Fruit fly (Drosophila melanogaster) whole organism, adult: Measurements from ENCODE around the gene Pex19.

Experiments used
- CG11617 ChIP-seq: fragments of 200-800 bp; sonication (Bioruptor generic); optimal IDR thresholded peaks from 2 replicates; lab custom pipeline; 2017; ENCODE audit warnings: mild to moderate bottlenecking, missing biosample characterization, missing genetic modification reagents, missing genetic modification characterization
- CG12768 ChIP-seq: fragments of 200-800 bp; sonication (Bioruptor generic); optimal IDR thresholded peaks from 2 replicates; lab custom pipeline; 2017; ENCODE audit warnings: missing biosample characterization, missing genetic modification characterization, mild to moderate bottlenecking, moderate library complexity, missing genetic modification reagents
- CG14711 ChIP-seq: fragments of 200-800 bp; sonication (Bioruptor generic); optimal IDR thresholded peaks from 2 replicates; lab custom pipeline; 2018; ENCODE audit warnings: missing biosample characterization, mild to moderate bottlenecking, missing genetic modification characterization, moderate library complexity
- CG1620 ChIP-seq: fragments of 200-800 bp; sonication (Bioruptor generic); optimal IDR thresholded peaks from 2 replicates; lab custom pipeline; 2016; ENCODE audit warnings: missing biosample characterization, missing genetic modification characterization
- CG33017 ChIP-seq: fragments of 200-800 bp; sonication (Bioruptor generic); optimal IDR thresholded peaks from 2 replicates; lab custom pipeline; 2018; ENCODE audit warnings: missing biosample characterization, mild to moderate bottlenecking, missing genetic modification characterization, moderate library complexity
- CG5204 ChIP-seq: fragments of 200-800 bp; sonication (Bioruptor generic); optimal IDR thresholded peaks from 2 replicates; lab custom pipeline; 2016; ENCODE audit warnings: missing biosample characterization, missing genetic modification characterization
- CG7045 ChIP-seq: fragments of 200-800 bp; sonication (Bioruptor generic); optimal IDR thresholded peaks from 2 replicates; lab custom pipeline; 2017; ENCODE audit warnings: missing biosample characterization, mild to moderate bottlenecking, missing genetic modification characterization
- CG7101 ChIP-seq: fragments of 200-800 bp; sonication (Bioruptor generic); optimal IDR thresholded peaks from 2 replicates; lab custom pipeline; 2018; ENCODE audit warnings: missing biosample characterization, mild to moderate bottlenecking, missing genetic modification characterization, moderate library complexity
- Clk ChIP-seq: fragments of 200-800 bp; sonication (Bioruptor generic); optimal IDR thresholded peaks from 2 replicates; lab custom pipeline; 2017; ENCODE audit warnings: missing biosample characterization, missing genetic modification characterization
- Crg-1 ChIP-seq: fragments of 200-800 bp; sonication (Bioruptor generic); optimal IDR thresholded peaks from 2 replicates; lab custom pipeline; 2016; ENCODE audit warnings: missing biosample characterization, missing genetic modification characterization
- Hr96 ChIP-seq: fragments of 200-800 bp; sonication (Bioruptor generic); optimal IDR thresholded peaks from 2 replicates; lab custom pipeline; 2016; ENCODE audit warnings: missing biosample characterization, missing genetic modification characterization
- Mnt ChIP-seq: fragments of 200-800 bp; sonication (Bioruptor generic); optimal IDR thresholded peaks from 2 replicates; lab custom pipeline; 2016; ENCODE audit warnings: missing biosample characterization, mild to moderate bottlenecking, missing genetic modification characterization
- bab1 ChIP-seq: fragments of 200-800 bp; sonication (Bioruptor generic); optimal IDR thresholded peaks from 3 replicates; lab custom pipeline; 2019; ENCODE audit warnings: missing biosample characterization, mild to moderate bottlenecking, missing genetic modification characterization, moderate library complexity
- cic ChIP-seq: fragments of 200-800 bp; sonication (Bioruptor generic); optimal IDR thresholded peaks from 2 replicates; lab custom pipeline; 2017; ENCODE audit warnings: missing biosample characterization, mild to moderate bottlenecking, missing genetic modification characterization, moderate library complexity
- cnc ChIP-seq, 2 experiments: fragments of >200 bp; optimal IDR thresholded peaks; 2 replicates each; lab custom pipeline; 2017
- kay ChIP-seq: fragments of 200-800 bp; sonication (Bioruptor generic); peaks from one replicate; lab custom pipeline; 2016; ENCODE audit warnings: missing biosample characterization, missing genetic modification characterization, borderline replicate concordance
- ovo ChIP-seq: fragments of 200-800 bp; sonication (Bioruptor generic); optimal IDR thresholded peaks from 2 replicates; lab custom pipeline; 2016; ENCODE audit warnings: missing biosample characterization, missing genetic modification characterization
- pad ChIP-seq: fragments of 200-800 bp; sonication (Bioruptor generic); optimal IDR thresholded peaks from 3 replicates; lab custom pipeline; 2017; ENCODE audit warnings: missing biosample characterization, missing genetic modification characterization, mild to moderate bottlenecking, moderate library complexity, missing genetic modification reagents
- tj ChIP-seq: fragments of 200-800 bp; sonication (Bioruptor generic); optimal IDR thresholded peaks from 3 replicates; lab custom pipeline; 2017; ENCODE audit warnings: missing biosample characterization, mild to moderate bottlenecking, missing genetic modification characterization, moderate library complexity
- toe ChIP-seq: fragments of 200-800 bp; sonication (Bioruptor generic); optimal IDR thresholded peaks from 2 replicates; lab custom pipeline; 2016; ENCODE audit warnings: missing biosample characterization, missing genetic modification characterization

The Pex19 gene

dm6 chr2L:12108779-12109564, 17.4 kb downstream of the Pex19 start, which contains the start of the genes Rab6 and Phae1:
Gene Rab6 (minus strand): TSS chr2L:12109116.
Gene Phae1 (plus strand): TSS chr2L:12109417.
- peak; percentile 3 for TF ChIP-seq CG7101 (tag; lab: Kevin White, UChicago)
- TF ChIP-seq pad (GFP tag; lab: Kevin White, UChicago): peak; percentile 47
- TF ChIP-seq Hr96: no peak
- TF ChIP-seq tj (GFP tag; lab: Kevin White, UChicago): peak; percentile 17
- TF ChIP-seq CG14711 (tag; lab: Kevin White, UChicago): no peak
- peak; percentile 50 for TF ChIP-seq bab1
- TF ChIP-seq kay (GFP tag; lab: Kevin White, UChicago): peak; percentile 95

- TF ChIP-seq CG1620 (GFP tag; lab: Kevin White, UChicago) (no peak), tj (GFP tag; lab: Kevin White, UChicago) (no peak), cnc (optimal IDR thresholded peaks at IDR 0.05; lab: Kevin White, UChicago) (no peak), Crg-1 (GFP tag; lab: Kevin White, UChicago) (no peak), CG7101 (tag; lab: Kevin White, UChicago) (no peak), toe (GFP tag; lab: Kevin White, UChicago) (no peak), CG5204 (GFP tag; lab: Kevin White, UChicago) (no peak), Hr96 (no peak), CG12768 (GFP tag; lab: Kevin White, UChicago) (no peak), CG14711 (tag; lab: Kevin White, UChicago) (no peak), cic (GFP tag; lab: Kevin White, UChicago) (no peak), Mnt (GFP tag; lab: Kevin White, UChicago) (no peak), bab1 (no peak), kay (GFP tag; lab: Kevin White, UChicago) (no peak), ovo (GFP tag; lab: Kevin White, UChicago) (no peak), pad (GFP tag; lab: Kevin White, UChicago) (no peak), Clk (GFP tag; lab: Kevin White, UChicago) (no peak), CG7045 (GFP tag; lab: Kevin White, UChicago) (no peak)
Observed at dm6 chr2L:12110810-12111209, 19.2 kb downstream of the Pex19 start, which contains the start of gene Phae2. Gene Phae2 (plus strand): TSS chr2L:12111110.

- TF ChIP-seq cic (GFP tag; lab: Kevin White, UChicago) (no peak), Crg-1 (GFP tag; lab: Kevin White, UChicago) (no peak), CG11617 (GFP tag; lab: Kevin White, UChicago) (no peak)
Observed at dm6 chr2L:12112943-12113557, 21.4 kb downstream of the Pex19 start.

dm6 chr2L:12114159-12114558, 22.5 kb downstream of the Pex19 start, which contains the start of gene CG17211:
Gene CG17211 (plus strand): TSS chr2L:12114360.
- TF ChIP-seq Hr96: no peak
- TF ChIP-seq cic (GFP tag; lab: Kevin White, UChicago): no peak

- TF ChIP-seq CG5204 (GFP tag; lab: Kevin White, UChicago) (no peak), CG7045 (GFP tag; lab: Kevin White, UChicago) (no peak), ovo (GFP tag; lab: Kevin White, UChicago) (no peak), CG11617 (GFP tag; lab: Kevin White, UChicago) (no peak), cic (GFP tag; lab: Kevin White, UChicago) (no peak), Crg-1 (GFP tag; lab: Kevin White, UChicago) (no peak), CG14711 (tag; lab: Kevin White, UChicago) (no peak), bab1 (no peak), CG7101 (tag; lab: Kevin White, UChicago) (no peak), CG1620 (GFP tag; lab: Kevin White, UChicago) (no peak), tj (GFP tag; lab: Kevin White, UChicago) (no peak), CG33017 (tag; lab: Kevin White, UChicago) (no peak), Mnt (GFP tag; lab: Kevin White, UChicago) (no peak), CG12768 (GFP tag; lab: Kevin White, UChicago) (no peak), Clk (GFP tag; lab: Kevin White, UChicago) (no peak), kay (GFP tag; lab: Kevin White, UChicago) (no peak)
Observed at dm6 chr2L:12115809-12116208, 24.2 kb downstream of the Pex19 start.

- no peak for TF ChIP-seq CG11617 (GFP tag; lab: Kevin White, UChicago)
- TF ChIP-seq bab1: no peak
- no peak for TF ChIP-seq Clk (GFP tag; lab: Kevin White, UChicago)
- no peak for TF ChIP-seq tj (GFP tag; lab: Kevin White, UChicago)
- TF ChIP-seq CG5204 (GFP tag; lab: Kevin White, UChicago): no peak
- no peak for TF ChIP-seq cic (GFP tag; lab: Kevin White, UChicago)
- no peak for TF ChIP-seq cnc (optimal IDR thresholded peaks at IDR 0.05; lab: Kevin White, UChicago)
- no peak for TF ChIP-seq CG7045 (GFP tag; lab: Kevin White, UChicago)
- no peak for TF ChIP-seq CG14711 (tag; lab: Kevin White, UChicago)
- no peak for TF ChIP-seq CG12768 (GFP tag; lab: Kevin White, UChicago)
- TF ChIP-seq Hr96: no peak
- no peak for TF ChIP-seq Mnt (GFP tag; lab: Kevin White, UChicago)
- no peak for TF ChIP-seq Crg-1 (GFP tag; lab: Kevin White, UChicago)
- TF ChIP-seq pad (GFP tag; lab: Kevin White, UChicago): no peak
- no peak for TF ChIP-seq CG33017 (tag; lab: Kevin White, UChicago)
- TF ChIP-seq toe (GFP tag; lab: Kevin White, UChicago): no peak
- no peak for TF ChIP-seq ovo (GFP tag; lab: Kevin White, UChicago)
- TF ChIP-seq CG1620 (GFP tag; lab: Kevin White, UChicago): no peak
Observed at dm6 chr2L:12120000-12120399, 28.4 kb downstream of the Pex19 start.
